Worm (Caenorhabditis elegans): ENCODE data around the gene srh-245.

DNA sequence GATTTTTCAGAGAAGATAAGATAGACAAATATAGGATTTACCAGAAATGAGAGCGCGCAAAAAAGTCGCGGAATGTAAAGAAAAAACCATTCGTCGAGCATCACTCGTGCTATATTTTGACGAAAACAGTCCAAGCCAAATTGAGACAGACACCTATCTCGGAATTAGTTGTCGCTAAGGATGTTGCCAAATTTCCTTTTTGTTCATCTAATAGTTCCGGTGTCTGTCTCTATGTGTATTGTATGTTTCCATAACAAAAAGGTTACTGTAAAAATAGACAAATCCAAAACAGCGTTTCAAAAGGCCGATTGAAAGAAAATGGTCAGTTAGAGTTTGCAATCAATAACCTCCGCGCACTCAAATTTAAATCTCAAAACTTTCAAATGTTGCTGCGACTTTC, 38.9 kb upstream of the srh-245 start, which contains the start of gene srj-53:
- TF ChIP-seq mml-1 (tag; optimal IDR thresholded peaks at IDR 0.05), result no peak
- no peak for TF ChIP-seq fos-1 (tag; optimal IDR thresholded peaks at IDR 0.05)
- no peak for TF ChIP-seq unc-39 (tag; optimal IDR thresholded peaks at IDR 0.05)
- no peak for TF ChIP-seq unc-62 (GFP tag; optimal IDR thresholded peaks at IDR 0.05)
- TF ChIP-seq nhr-28 (tag; optimal IDR thresholded peaks at IDR 0.05), result no peak
- no peak for TF ChIP-seq nfya-1 (tag; optimal IDR thresholded peaks at IDR 0.05; ENCODE audit: insufficient read depth)
- TF ChIP-seq fkh-10 (GFP tag; optimal IDR thresholded peaks at IDR 0.05), result no peak
- no peak for TF ChIP-seq lin-39 (tag; optimal IDR thresholded peaks at IDR 0.05)
- no peak for TF ChIP-seq ama-1 (optimal IDR thresholded peaks at IDR 0.05)
- no peak for TF ChIP-seq ztf-4 (tag; optimal IDR thresholded peaks at IDR 0.05)
- TF ChIP-seq nhr-11 (tag; optimal IDR thresholded peaks at IDR 0.05), result no peak
- no peak for TF ChIP-seq nhr-25 (tag; optimal IDR thresholded peaks at IDR 0.05)

Data from whole organism, L3 larva.